Worm (Caenorhabditis elegans): ENCODE data around the gene srd-35.
A peak's percentile ranks its signal among the peaks of the same experiment; 100 is the strongest.

DNA sequence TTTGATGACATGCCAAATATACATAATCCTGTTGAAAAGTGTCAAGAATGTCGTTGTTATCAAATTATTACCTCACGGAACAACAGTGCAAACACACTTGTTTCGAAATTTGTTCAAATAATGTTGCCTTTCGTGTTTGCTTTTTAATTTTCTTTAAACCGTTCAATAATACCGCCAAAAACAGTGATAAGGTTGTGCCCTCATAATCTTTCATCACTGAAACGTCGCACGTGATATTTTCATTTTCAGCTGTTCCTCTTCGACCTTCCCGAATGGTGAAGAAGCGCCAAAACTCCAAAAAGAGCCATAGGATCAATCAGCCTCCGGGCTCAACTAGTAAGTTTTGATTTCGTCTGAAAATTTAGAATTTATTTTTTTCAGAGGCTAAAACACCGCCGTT, 37.9 kb downstream of the srd-35 start, which contains the start of gene inft-2:
- no peak for TF ChIP-seq ceh-20 (GFP tag; IDR thresholded peaks at IDR 0.05)
- no peak for TF ChIP-seq nhr-237 (tag; optimal IDR thresholded peaks at IDR 0.05)
- no peak for TF ChIP-seq skn-1 (tag; optimal IDR thresholded peaks at IDR 0.05)
- no peak for TF ChIP-seq dpl-1 (GFP tag; optimal IDR thresholded peaks at IDR 0.05)
- no peak for TF ChIP-seq ama-1 (optimal IDR thresholded peaks at IDR 0.05)
- no peak for TF ChIP-seq nhr-41 (GFP tag; IDR thresholded peaks at IDR 0.05)
- TF ChIP-seq nhr-25 (tag; optimal IDR thresholded peaks at IDR 0.05; ENCODE audit: borderline replicate concordance, insufficient read depth), result no peak
- no peak for TF ChIP-seq lin-13 (GFP tag; optimal IDR thresholded peaks at IDR 0.05)
- no peak for TF ChIP-seq nhr-11 (tag; optimal IDR thresholded peaks at IDR 0.05)
- 0 out of 2 replicates have a peak, but pooled peaks have one; percentile 10 for TF ChIP-seq lin-1 (GFP tag; IDR thresholded peaks at IDR 0.05)
- TF ChIP-seq dmd-9 (GFP tag; IDR thresholded peaks at IDR 0.05), result no peak
- TF ChIP-seq hlh-11 (tag; optimal IDR thresholded peaks at IDR 0.05), result peak; percentile 33
- TF ChIP-seq hif-1 (tag; optimal IDR thresholded peaks at IDR 0.05), result no peak

All from whole organism, L4 larva.